Worm (Caenorhabditis elegans) whole organism, early embryonic: ENCODE results near the gene F21C10.11.

Experiments
- B0310.2 ChIP-seq: sonication (generic microtip); optimal IDR thresholded peaks from 2 replicates; lab custom pipeline; 2016; ENCODE audit warnings: mild to moderate bottlenecking, missing genetic modification characterization, missing compliant biosample characterization
- ama-1 ChIP-seq: fragments of 150-350 bp; optimal IDR thresholded peaks from 2 replicates; lab custom pipeline; 2014
- ceh-36 ChIP-seq: sonication (generic microtip); optimal IDR thresholded peaks from 2 replicates; lab custom pipeline; 2016; ENCODE audit warnings: missing genetic modification characterization, inconsistent platforms, missing compliant biosample characterization
- flt-1 ChIP-seq: fragments of 200-800 bp; sonication (Bioruptor generic); IDR thresholded peaks from 2 replicates; pipeline ENCODE4 v1.3.6; 2022; ENCODE audit warnings: missing genetic modification characterization, missing compliant biosample characterization
- hmg-4 ChIP-seq: fragments of 200-800 bp; sonication (Bioruptor generic); optimal IDR thresholded peaks from 2 replicates; lab custom pipeline; 2018; ENCODE audit warnings: mild to moderate bottlenecking, missing genetic modification characterization, missing compliant biosample characterization
- pes-1 ChIP-seq: fragments of 200-800 bp; sonication (Bioruptor generic); IDR thresholded peaks from 2 replicates; pipeline ENCODE4 v1.3.6; 2022; ENCODE audit warnings: missing genetic modification reagents, missing genetic modification characterization, missing compliant biosample characterization
- scrt-1 ChIP-seq: fragments of 200-800 bp; sonication (Bioruptor generic); IDR thresholded peaks from 2 replicates; pipeline ENCODE4 v1.3.6; 2022; ENCODE audit warnings: missing genetic modification characterization, missing compliant biosample characterization
- sea-1 ChIP-seq: fragments of 200-800 bp; sonication (Bioruptor generic); conservative IDR thresholded peaks from 2 replicates; pipeline ENCODE4 v1.3.6; 2022; ENCODE audit warnings: missing genetic modification characterization, missing compliant biosample characterization

- TF ChIP-seq B0310.2 (tag; lab: Kevin White, UChicago) = no peak
- TF ChIP-seq scrt-1 (GFP tag; lab: Robert Waterston, UW) = no peak
- TF ChIP-seq hmg-4 (GFP tag; lab: Kevin White, UChicago) = no peak
- TF ChIP-seq sea-1 (GFP tag; lab: Robert Waterston, UW) = no peak
- TF ChIP-seq pes-1 (GFP tag; lab: Robert Waterston, UW) = no peak
- no peak for TF ChIP-seq ama-1
- no peak for TF ChIP-seq ceh-36
- no peak for TF ChIP-seq flt-1 (GFP tag; lab: Robert Waterston, UW)
Measured at ce11 chrV:9123186-9123585, at the start of gene F21C10.11.
